Worm (Caenorhabditis elegans) whole organism, late embryonic: ENCODE data around the gene unc-44.

ENCODE experiments used
- fkh-6 ChIP-seq: sonication (generic microtip); optimal IDR thresholded peaks from 2 replicates; lab custom pipeline; 2016; ENCODE audit warnings: missing genetic modification characterization, missing compliant biosample characterization
- hlh-13 ChIP-seq: fragments of 200-800 bp; sonication (Bioruptor generic); optimal IDR thresholded peaks from 2 replicates; lab custom pipeline; 2018; ENCODE audit warnings: mild to moderate bottlenecking, missing genetic modification characterization, missing compliant biosample characterization
- hlh-15 ChIP-seq: sonication (generic microtip); optimal IDR thresholded peaks from 2 replicates; lab custom pipeline; 2016; ENCODE audit warnings: missing genetic modification characterization, missing compliant biosample characterization
- nfya-1 ChIP-seq: sonication (generic microtip); optimal IDR thresholded peaks from 2 replicates; lab custom pipeline; 2017; ENCODE audit warnings: missing genetic modification characterization, mild to moderate bottlenecking, missing compliant biosample characterization, antibody characterized with exemption, moderate library complexity
- pqm-1 ChIP-seq: sonication (generic microtip); optimal IDR thresholded peaks from 2 replicates; lab custom pipeline; 2016; ENCODE audit warnings: missing genetic modification characterization, missing compliant biosample characterization
- tbx-2 ChIP-seq: sonication (generic microtip); optimal IDR thresholded peaks from 2 replicates; lab custom pipeline; 2016; ENCODE audit warnings: missing genetic modification characterization, missing compliant biosample characterization
- unc-55 ChIP-seq: sonication (generic microtip); optimal IDR thresholded peaks from 2 replicates; lab custom pipeline; 2017; ENCODE audit warnings: missing biosample characterization, missing genetic modification reagents, missing genetic modification characterization

- TF ChIP-seq tbx-2 (tag; lab: Kevin White, UChicago) (no peak), unc-55 (GFP tag; lab: Kevin White, UChicago) (no peak), fkh-6 (tag; lab: Kevin White, UChicago) (no peak), pqm-1 (tag; lab: Kevin White, UChicago) (no peak), hlh-15 (tag; lab: Kevin White, UChicago) (no peak), hlh-13 (GFP tag; lab: Kevin White, UChicago) (no peak), nfya-1 (tag; lab: Kevin White, UChicago) (no peak)
Measured at ce11 chrIV:5946602-5947444, 28.5 kb upstream of the unc-44 start, which contains the start of gene inx-7.
